Fruit fly (Drosophila melanogaster) whole organism, embryonic: Measurements from ENCODE around the gene fred.

ENCODE experiments used
- Adf1 ChIP-seq: fragments of 200-800 bp; sonication (Bioruptor generic); IDR thresholded peaks from 2 replicates; pipeline ENCODE4 v1.3.6; 2022; ENCODE audit warnings: missing biosample characterization, missing genetic modification characterization
- Antp ChIP-seq: fragments of 200-800 bp; sonication (Bioruptor generic); optimal IDR thresholded peaks from 3 replicates; lab custom pipeline; 2016; ENCODE audit warnings: missing biosample characterization, missing genetic modification characterization
- BEAF-32 ChIP-seq: fragments of 200-800 bp; sonication (Bioruptor generic); optimal IDR thresholded peaks from 3 replicates; lab custom pipeline; 2017; ENCODE audit warnings: missing biosample characterization, missing genetic modification characterization, mild to moderate bottlenecking, moderate library complexity, missing genetic modification reagents
- BtbVII ChIP-seq: fragments of 200-800 bp; sonication (Bioruptor generic); optimal IDR thresholded peaks from 3 replicates; lab custom pipeline; 2017; ENCODE audit warnings: missing biosample characterization, mild to moderate bottlenecking, missing genetic modification characterization
- CG12104 ChIP-seq: fragments of 200-800 bp; sonication (Bioruptor generic); optimal IDR thresholded peaks from 3 replicates; lab custom pipeline; 2016; ENCODE audit warnings: missing biosample characterization, missing genetic modification characterization
- CG14441 ChIP-seq: fragments of 200-800 bp; sonication (Bioruptor generic); IDR thresholded peaks from 2 replicates; pipeline ENCODE4 v1.3.6; 2022; ENCODE audit warnings: missing biosample characterization, missing genetic modification characterization
- CG15073 ChIP-seq: fragments of 200-800 bp; sonication (Bioruptor generic); optimal IDR thresholded peaks from 2 replicates; lab custom pipeline; 2016; ENCODE audit warnings: missing biosample characterization, missing genetic modification characterization
- CG16815 ChIP-seq: fragments of 200-800 bp; sonication (Bioruptor generic); optimal IDR thresholded peaks from 3 replicates; lab custom pipeline; 2017; ENCODE audit warnings: missing biosample characterization, mild to moderate bottlenecking, missing genetic modification characterization
- CG17328 ChIP-seq: fragments of 200-800 bp; sonication (Bioruptor generic); IDR thresholded peaks from 2 replicates; pipeline ENCODE4 v1.3.6; 2022; ENCODE audit warnings: missing biosample characterization, missing genetic modification characterization
- CG17385 ChIP-seq: fragments of 200-800 bp; sonication (Bioruptor generic); optimal IDR thresholded peaks from 3 replicates; lab custom pipeline; 2018; ENCODE audit warnings: missing biosample characterization, mild to moderate bottlenecking, missing genetic modification characterization
- CG18599 ChIP-seq: fragments of 200-800 bp; sonication (Bioruptor generic); optimal IDR thresholded peaks from 3 replicates; lab custom pipeline; 2017; ENCODE audit warnings: missing biosample characterization, missing genetic modification characterization, mild to moderate bottlenecking, moderate library complexity, missing genetic modification reagents
- CG18619 ChIP-seq: fragments of 200-800 bp; sonication (Bioruptor generic); optimal IDR thresholded peaks from 3 replicates; lab custom pipeline; 2017; ENCODE audit warnings: missing biosample characterization, mild to moderate bottlenecking, missing genetic modification characterization
- CG33557 ChIP-seq: fragments of 200-800 bp; sonication (Bioruptor generic); optimal IDR thresholded peaks from 2 replicates; lab custom pipeline; 2019; ENCODE audit warnings: missing biosample characterization, mild to moderate bottlenecking, missing genetic modification characterization, moderate library complexity
- CG3407 ChIP-seq: fragments of 200-800 bp; sonication (Bioruptor generic); optimal IDR thresholded peaks from 2 replicates; lab custom pipeline; 2018; ENCODE audit warnings: missing biosample characterization, mild to moderate bottlenecking, missing genetic modification characterization
- CG3726 ChIP-seq: fragments of 200-800 bp; sonication (Bioruptor generic); IDR thresholded peaks from 3 replicates; pipeline ENCODE4, ENCODE4 v1.3.6; 2022; ENCODE audit warnings: missing biosample characterization, missing genetic modification characterization
- CG3847 ChIP-seq: fragments of 200-800 bp; sonication (Bioruptor generic); IDR thresholded peaks from 2 replicates; pipeline ENCODE4 v1.3.6; 2022; ENCODE audit warnings: missing biosample characterization, missing genetic modification characterization
- CG4328 ChIP-seq: fragments of 200-800 bp; sonication (Bioruptor generic); optimal IDR thresholded peaks from 3 replicates; lab custom pipeline; 2017; ENCODE audit warnings: missing biosample characterization, missing genetic modification reagents, missing genetic modification characterization
- CG4617 ChIP-seq: fragments of 200-800 bp; sonication (Bioruptor generic); optimal IDR thresholded peaks from 3 replicates; lab custom pipeline; 2016; ENCODE audit warnings: missing biosample characterization, missing genetic modification characterization, borderline replicate concordance
- CG5245 ChIP-seq: fragments of 200-800 bp; sonication (Bioruptor generic); optimal IDR thresholded peaks from 3 replicates; lab custom pipeline; 2016; ENCODE audit warnings: missing biosample characterization, missing genetic modification characterization
- CG9817 ChIP-seq: fragments of 200-800 bp; sonication (Bioruptor generic); optimal IDR thresholded peaks from 2 replicates; lab custom pipeline; 2018; ENCODE audit warnings: missing biosample characterization, mild to moderate bottlenecking, missing genetic modification characterization, moderate library complexity
- CrebB ChIP-seq: fragments of 200-800 bp; sonication (Bioruptor generic); optimal IDR thresholded peaks from 3 replicates; lab custom pipeline; 2018; ENCODE audit warnings: missing biosample characterization, mild to moderate bottlenecking, missing genetic modification characterization
- D19B ChIP-seq: fragments of 200-800 bp; sonication (Bioruptor generic); optimal IDR thresholded peaks from 2 replicates; lab custom pipeline; 2017; ENCODE audit warnings: missing biosample characterization, mild to moderate bottlenecking, missing genetic modification characterization
- Dad ChIP-seq: fragments of 200-800 bp; sonication (Bioruptor generic); optimal IDR thresholded peaks from 3 replicates; lab custom pipeline; 2016; ENCODE audit warnings: missing biosample characterization, missing genetic modification characterization
- GATAe ChIP-seq: fragments of 200-800 bp; sonication (Bioruptor generic); conservative IDR thresholded peaks from 2 replicates; pipeline ENCODE4 v1.3.6; 2022; ENCODE audit warnings: missing biosample characterization, missing genetic modification characterization
- H15 ChIP-seq: fragments of 200-800 bp; sonication (Bioruptor generic); IDR thresholded peaks from 3 replicates; pipeline ENCODE4 v1.3.6; 2022; ENCODE audit warnings: missing biosample characterization, missing genetic modification characterization
- HLH4C ChIP-seq: fragments of 200-800 bp; sonication (Bioruptor generic); IDR thresholded peaks from 3 replicates; pipeline ENCODE4 v1.3.6; 2022; ENCODE audit warnings: missing biosample characterization, missing genetic modification characterization; ENCODE audit not compliant: partially characterized antibody
- Hr51 ChIP-seq, 2 experiments: fragments of 200-800 bp; sonication (Bioruptor generic); optimal IDR thresholded peaks; 2 replicates in 1 of 2; 3 replicates in 1 of 2; lab custom pipeline; 2016 to 2018; ENCODE audit warnings: missing biosample characterization in 2 of 2, missing genetic modification characterization in 2 of 2, mild to moderate bottlenecking in 1 of 2, moderate library complexity in 1 of 2
- Ravus ChIP-seq: fragments of 200-800 bp; sonication (Bioruptor generic); IDR thresholded peaks from 2 replicates; pipeline ENCODE4 v1.3.6; 2022; ENCODE audit warnings: missing biosample characterization, missing genetic modification characterization
- Sox102F ChIP-seq: fragments of 200-800 bp; sonication (Bioruptor generic); optimal IDR thresholded peaks from 2 replicates; lab custom pipeline; 2018; ENCODE audit warnings: missing biosample characterization, mild to moderate bottlenecking, missing genetic modification characterization, moderate library complexity
- Taf1 ChIP-seq: fragments of 200-800 bp; sonication (Bioruptor generic); IDR thresholded peaks from 2 replicates; pipeline ENCODE4 v1.3.6; 2022; ENCODE audit warnings: missing biosample characterization, missing genetic modification characterization
- Vsx1 ChIP-seq: fragments of 200-800 bp; sonication (Bioruptor generic); optimal IDR thresholded peaks from 2 replicates; lab custom pipeline; 2017; ENCODE audit warnings: missing biosample characterization, mild to moderate bottlenecking, missing genetic modification characterization, missing genetic modification reagents
- cad ChIP-seq: fragments of >200 bp; optimal IDR thresholded peaks from 2 replicates; lab custom pipeline; 2017; ENCODE audit warnings: missing biosample characterization, missing genetic modification characterization
- corto ChIP-seq: fragments of 200-800 bp; sonication (Bioruptor generic); optimal IDR thresholded peaks from 2 replicates; lab custom pipeline; 2016; ENCODE audit warnings: missing biosample characterization, mild to moderate bottlenecking, missing genetic modification characterization, moderate library complexity
- crc ChIP-seq: fragments of 200-800 bp; sonication (Bioruptor generic); optimal IDR thresholded peaks from 2 replicates; lab custom pipeline; 2016; ENCODE audit warnings: missing biosample characterization, missing genetic modification characterization
- dm ChIP-seq: fragments of 200-800 bp; sonication (Bioruptor generic); optimal IDR thresholded peaks from 3 replicates; lab custom pipeline; 2016; ENCODE audit warnings: missing biosample characterization, missing genetic modification characterization
- dysf ChIP-seq: fragments of 200-800 bp; sonication (Bioruptor generic); IDR thresholded peaks from 3 replicates; pipeline ENCODE4 v1.3.6; 2022; ENCODE audit warnings: missing biosample characterization, missing genetic modification characterization
- eyg ChIP-seq: fragments of 200-800 bp; sonication (Bioruptor generic); optimal IDR thresholded peaks from 3 replicates; lab custom pipeline; 2016; ENCODE audit warnings: missing biosample characterization, missing genetic modification characterization
- gsb-n ChIP-seq: fragments of 200-800 bp; sonication (Bioruptor generic); optimal IDR thresholded peaks from 3 replicates; lab custom pipeline; 2018; ENCODE audit warnings: missing biosample characterization, mild to moderate bottlenecking, missing genetic modification characterization
- her ChIP-seq: fragments of 200-800 bp; sonication (Bioruptor generic); optimal IDR thresholded peaks from 2 replicates; lab custom pipeline; 2016; ENCODE audit warnings: missing biosample characterization, missing genetic modification characterization
- hkb ChIP-seq, 2 experiments: fragments of 200-800 bp in 1 of 2; fragments of >200 bp in 1 of 2; sonication (Bioruptor generic) in 1 of 2; IDR thresholded peaks in 1 of 2; optimal IDR thresholded peaks in 1 of 2; 2 replicates each; pipeline versions ENCODE4 v1.3.6 to Lab custom; 2017 to 2022; ENCODE audit warnings: missing biosample characterization in 1 of 2, missing genetic modification characterization in 1 of 2
- kay ChIP-seq: fragments of 200-800 bp; sonication (Bioruptor generic); optimal IDR thresholded peaks from 2 replicates; lab custom pipeline; 2016; ENCODE audit warnings: missing biosample characterization, missing genetic modification characterization
- lmd ChIP-seq: fragments of 200-800 bp; sonication (Bioruptor generic); IDR thresholded peaks from 2 replicates; pipeline ENCODE4 v1.3.6; 2022; ENCODE audit warnings: missing biosample characterization, missing genetic modification characterization
- nerfin-1 ChIP-seq: fragments of 200-800 bp; sonication (Bioruptor generic); optimal IDR thresholded peaks from 3 replicates; lab custom pipeline; 2019; ENCODE audit warnings: missing biosample characterization, mild to moderate bottlenecking, missing genetic modification characterization, moderate library complexity
- oc ChIP-seq: fragments of 200-800 bp; sonication (Bioruptor generic); optimal IDR thresholded peaks from 2 replicates; lab custom pipeline; 2018; ENCODE audit warnings: missing biosample characterization, mild to moderate bottlenecking, missing genetic modification characterization, moderate library complexity
- pita ChIP-seq: fragments of 200-800 bp; sonication (Bioruptor generic); optimal IDR thresholded peaks from 2 replicates; lab custom pipeline; 2017; ENCODE audit warnings: missing biosample characterization, mild to moderate bottlenecking, missing genetic modification characterization
- rib ChIP-seq: fragments of 200-800 bp; sonication (Bioruptor generic); IDR thresholded peaks from 2 replicates; pipeline ENCODE4 v1.3.6; 2022; ENCODE audit warnings: missing biosample characterization, missing genetic modification characterization
- scrt ChIP-seq: fragments of 200-800 bp; sonication (Bioruptor generic); optimal IDR thresholded peaks from 2 replicates; lab custom pipeline; 2018; ENCODE audit warnings: missing biosample characterization, mild to moderate bottlenecking, missing genetic modification characterization, moderate library complexity
- sens ChIP-seq: fragments of 200-800 bp; sonication (Bioruptor generic); peaks from one replicate; lab custom pipeline; 2016; ENCODE audit warnings: missing biosample characterization, missing genetic modification characterization
- slou ChIP-seq: fragments of 200-800 bp; sonication (Bioruptor generic); optimal IDR thresholded peaks from 3 replicates; lab custom pipeline; 2016; ENCODE audit warnings: missing biosample characterization, missing genetic modification characterization
- sob ChIP-seq: fragments of 200-800 bp; sonication (Bioruptor generic); IDR thresholded peaks from 2 replicates; pipeline ENCODE4 v1.3.6; 2022; ENCODE audit warnings: missing biosample characterization, missing genetic modification characterization
- tna ChIP-seq: fragments of 200-800 bp; sonication (Bioruptor generic); IDR thresholded peaks from 2 replicates; pipeline ENCODE4 v1.3.6; 2022; ENCODE audit warnings: missing biosample characterization, missing genetic modification characterization; ENCODE audit not compliant: partially characterized antibody

Gene fred

dm6 chr2L:3896834-3897143 is 94.7 kb downstream of the fred start (continued):
- TF ChIP-seq tna, result no peak
- TF ChIP-seq H15 (GFP tag; lab: Robert Waterston, UW), result peak; percentile 27; the same call in 1 of the 3 replicates
- TF ChIP-seq CG9817 (tag; lab: Kevin White, UChicago), result peak; percentile 72
- peak; percentile 83 for TF ChIP-seq CG17328 (GFP tag; lab: Robert Waterston, UW)
- no peak for TF ChIP-seq her (GFP tag; lab: Kevin White, UChicago)
- no peak for TF ChIP-seq BEAF-32 (GFP tag; lab: Kevin White, UChicago)
- TF ChIP-seq CG5245 (GFP tag; lab: Kevin White, UChicago), result peak; percentile 56
- TF ChIP-seq hkb (optimal IDR thresholded peaks at IDR 0.05; lab: Kevin White, UChicago), result no peak
- no peak for TF ChIP-seq hkb (GFP tag; IDR thresholded peaks at IDR 0.05; lab: Robert Waterston, UW)
- no peak for TF ChIP-seq Vsx1
- TF ChIP-seq scrt (GFP tag; lab: Kevin White, UChicago), result peak; percentile 48
- TF ChIP-seq sens (GFP tag; lab: Kevin White, UChicago), result peak; percentile 67
- no peak for TF ChIP-seq CG33557 (GFP tag; lab: Kevin White, UChicago)
- TF ChIP-seq CG18599 (GFP tag; lab: Kevin White, UChicago), result peak; percentile 82
- TF ChIP-seq CG18619 (GFP tag; lab: Kevin White, UChicago), result peak; percentile 35
- peak; percentile 63 for TF ChIP-seq CG17385
- no peak for TF ChIP-seq oc
- peak; percentile 6 for TF ChIP-seq dm (GFP tag; lab: Kevin White, UChicago)
- TF ChIP-seq sob (GFP tag; lab: Robert Waterston, UW), result peak; percentile 83; the same call in 1 of the 2 replicates
- TF ChIP-seq Ravus (GFP tag; lab: Robert Waterston, UW), result peak; percentile 35; the same call in 1 of the 2 replicates
- TF ChIP-seq lmd (GFP tag; lab: Robert Waterston, UW), result peak; percentile 67
- peak; percentile 15 for TF ChIP-seq Dad (GFP tag; lab: Kevin White, UChicago)
- no peak for TF ChIP-seq crc
- no peak for TF ChIP-seq CG15073 (GFP tag; lab: Kevin White, UChicago)
- peak; percentile 23 for TF ChIP-seq CG12104 (GFP tag; lab: Kevin White, UChicago)
- peak; percentile 76 for TF ChIP-seq CG3847 (GFP tag; lab: Robert Waterston, UW)
- TF ChIP-seq Taf1 (GFP tag; lab: Robert Waterston, UW), result peak; percentile 78
- no peak for TF ChIP-seq Antp (GFP tag; lab: Kevin White, UChicago)
- no peak for TF ChIP-seq HLH4C (GFP tag; lab: Robert Waterston, UW)
- TF ChIP-seq D19B (GFP tag; lab: Kevin White, UChicago), result no peak
- peak in 1 of 2 experiments; percentile 68 for TF ChIP-seq Hr51 (GFP tag; optimal IDR thresholded peaks at IDR 0.05; lab: Kevin White, UChicago)
- peak; percentile 42 for TF ChIP-seq Adf1
- no peak; the same call in 1 of the 3 replicates for TF ChIP-seq dysf (GFP tag; lab: Robert Waterston, UW)
- TF ChIP-seq slou (GFP tag; lab: Kevin White, UChicago), result peak; percentile 62
- TF ChIP-seq CG3407 (GFP tag; lab: Kevin White, UChicago), result peak; percentile 20
- TF ChIP-seq CG14441 (GFP tag; lab: Robert Waterston, UW), result peak; percentile 75
- no peak for TF ChIP-seq cad (GFP tag; lab: Kevin White, UChicago)
- TF ChIP-seq eyg (GFP tag; lab: Kevin White, UChicago), result no peak
- peak; percentile 68 for TF ChIP-seq Sox102F (GFP tag; lab: Kevin White, UChicago)
- TF ChIP-seq gsb-n (tag; lab: Kevin White, UChicago), result peak; percentile 20
- no peak for TF ChIP-seq CG4617 (GFP tag; lab: Kevin White, UChicago)
- peak; percentile 81 for TF ChIP-seq corto
- TF ChIP-seq BtbVII (GFP tag; lab: Kevin White, UChicago), result peak; percentile 41
- peak; percentile 36 for TF ChIP-seq CG16815 (GFP tag; lab: Kevin White, UChicago)
- no peak for TF ChIP-seq pita (GFP tag; lab: Kevin White, UChicago)
- TF ChIP-seq CG4328, result no peak
- TF ChIP-seq CG3726, result 0 out of 3 replicates have a peak, but pooled peaks have one; percentile 31
- TF ChIP-seq nerfin-1 (tag; lab: Kevin White, UChicago), result no peak
- TF ChIP-seq kay (GFP tag; lab: Kevin White, UChicago), result peak; percentile 31
- no peak for TF ChIP-seq CrebB (tag; lab: Kevin White, UChicago)
- TF ChIP-seq rib (GFP tag; lab: Robert Waterston, UW), result no peak
- peak; percentile 39; the same call in 1 of the 2 replicates for TF ChIP-seq GATAe
